Fruit fly (Drosophila melanogaster): ENCODE measurements around the gene aurB.
A peak's percentile ranks its signal among the peaks of the same experiment; 100 is the strongest.

Gene aurB

dm6 chr2L:10849511-10850191 is 8.2 kb downstream of the aurB start, which contains the start of gene SmydA-3 (continued):
- TF ChIP-seq zen (tag; optimal IDR thresholded peaks at IDR 0.05) (no peak), CG14860 (GFP tag; IDR thresholded peaks at IDR 0.05; ENCODE audit: partially characterized antibody) (no peak), kay (GFP tag; optimal IDR thresholded peaks at IDR 0.05) (no peak), CG34224 (GFP tag; IDR thresholded peaks at IDR 0.05; ENCODE audit: partially characterized antibody) (no peak), CG30403 (GFP tag; optimal IDR thresholded peaks at IDR 0.05) (peak; percentile 8), CG7372 (GFP tag; IDR thresholded peaks at IDR 0.05) (no peak), otp (GFP tag; IDR thresholded peaks at IDR 0.05) (no peak), Six4 (GFP tag; optimal IDR thresholded peaks at IDR 0.05) (no peak), CG17361 (GFP tag; IDR thresholded peaks at IDR 0.05) (no peak; the same call in 2 of the 3 replicates), Hmx (GFP tag; optimal IDR thresholded peaks at IDR 0.05) (no peak), dati (GFP tag; IDR thresholded peaks at IDR 0.05) (no peak), Neu2 (GFP tag; optimal IDR thresholded peaks at IDR 0.05; ENCODE audit: borderline replicate concordance) (no peak), CG11456 (GFP tag; IDR thresholded peaks at IDR 0.05) (no peak), Fer3 (tag; optimal IDR thresholded peaks at IDR 0.05) (no peak), Ptx1 (GFP tag; IDR thresholded peaks at IDR 0.05) (peak; percentile 20; the same call in 1 of the 2 replicates), CG15696 (tag; optimal IDR thresholded peaks at IDR 0.05) (no peak), stc (GFP tag; IDR thresholded peaks at IDR 0.05) (peak; percentile 44; the same call in 1 of the 2 replicates), Hsf (GFP tag; optimal IDR thresholded peaks at IDR 0.05) (no peak), yki (optimal IDR thresholded peaks at IDR 0.05) (no peak), cato (GFP tag; optimal IDR thresholded peaks at IDR 0.05; ENCODE audit: borderline replicate concordance) (no peak), Hand (GFP tag; optimal IDR thresholded peaks at IDR 0.05) (no peak), Mes4 (GFP tag; optimal IDR thresholded peaks at IDR 0.05) (no peak), gsb (GFP tag; IDR thresholded peaks at IDR 0.05) (no peak), Atf3 (GFP tag; optimal IDR thresholded peaks at IDR 0.05) (no peak), CG18599 (GFP tag; optimal IDR thresholded peaks at IDR 0.05) (no peak), Blimp-1 (GFP tag; optimal IDR thresholded peaks at IDR 0.05) (no peak), CTCF (GFP tag; optimal IDR thresholded peaks at IDR 0.05) (no peak), TFAM (GFP tag; optimal IDR thresholded peaks at IDR 0.05) (no peak), chn (GFP tag; optimal IDR thresholded peaks at IDR 0.05) (no peak), CG17829 (tag; optimal IDR thresholded peaks at IDR 0.05) (no peak), psq (GFP tag; optimal IDR thresholded peaks at IDR 0.05) (no peak), NK7.1 (GFP tag; optimal IDR thresholded peaks at IDR 0.05) (no peak), CG2120 (GFP tag; optimal IDR thresholded peaks at IDR 0.05) (no peak), CG11695 (GFP tag; IDR thresholded peaks at IDR 0.05) (peak; percentile 63; the same call in 1 of the 3 replicates), Xbp1 (GFP tag; optimal IDR thresholded peaks at IDR 0.05) (peak; percentile 23), chinmo (GFP tag; IDR thresholded peaks at IDR 0.05; ENCODE audit: partially characterized antibody) (0 out of 4 replicates have a peak, but pooled peaks have one; percentile 24), wor (GFP tag; IDR thresholded peaks at IDR 0.05) (no peak), CG10565 (GFP tag; optimal IDR thresholded peaks at IDR 0.05) (no peak), CG5180 (GFP tag; optimal IDR thresholded peaks at IDR 0.05) (no peak), Xrp1 (GFP tag; IDR thresholded peaks at IDR 0.05) (peak; percentile 33; the same call in 1 of the 2 replicates), Oaz (GFP tag; IDR thresholded peaks at IDR 0.05) (no peak), CG6175 (GFP tag; IDR thresholded peaks at IDR 0.05) (no peak), zen2 (GFP tag; IDR thresholded peaks at IDR 0.05; ENCODE audit: partially characterized antibody) (no peak), sqz (GFP tag; optimal IDR thresholded peaks at IDR 0.05) (no peak), CG9932 (GFP tag; IDR thresholded peaks at IDR 0.05) (no peak; the same call in 1 of the 2 replicates), CG4360 (GFP tag; IDR thresholded peaks at IDR 0.05) (no peak), zfh2 (GFP tag; optimal IDR thresholded peaks at IDR 0.05) (no peak), CG2712 (tag; optimal IDR thresholded peaks at IDR 0.05) (peak; percentile 33), HLH54F (GFP tag; optimal IDR thresholded peaks at IDR 0.05) (no peak), CG10366 (GFP tag; IDR thresholded peaks at IDR 0.05) (no peak; the same call in 1 of the 2 replicates), tx (GFP tag; optimal IDR thresholded peaks at IDR 0.05) (no peak)
